Fruit fly (Drosophila melanogaster): ENCODE results near the gene Tom70.
A peak's percentile ranks its signal among the peaks of the same experiment; 100 is the strongest.

The Tom70 gene

DNA sequence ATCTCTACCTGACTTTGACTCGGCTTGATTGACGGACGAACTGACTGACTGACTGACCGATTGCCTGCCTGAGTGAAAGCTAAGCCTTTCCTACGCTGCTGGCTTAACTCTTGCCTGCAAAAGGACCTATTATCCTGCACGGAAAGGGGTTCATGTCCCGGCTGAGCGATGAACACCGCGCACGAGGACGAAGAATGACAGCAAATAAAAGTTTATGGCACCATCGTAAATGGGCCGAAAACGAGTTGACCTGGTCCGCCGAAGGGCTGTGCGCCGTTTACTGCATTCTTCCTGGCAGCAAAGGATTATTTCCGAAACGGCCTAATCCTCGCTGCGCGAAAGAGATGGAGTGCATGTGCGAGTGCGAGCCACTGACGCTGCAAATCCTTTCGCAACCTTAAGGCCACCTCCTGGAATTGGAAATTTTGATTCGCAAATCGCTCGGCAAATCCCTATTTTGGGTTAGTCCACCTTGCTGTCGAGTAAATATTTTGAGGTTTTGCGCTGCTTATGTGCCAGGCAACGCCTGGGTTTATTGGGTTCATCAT, 42.9 kb upstream of the Tom70 start:
- TF ChIP-seq Ets21C (GFP tag; optimal IDR thresholded peaks at IDR 0.05) (no peak), CG8632 (GFP tag; optimal IDR thresholded peaks at IDR 0.05) (no peak), dsx (GFP tag; optimal IDR thresholded peaks at IDR 0.05; ENCODE audit: poor library complexity, severe bottlenecking) (no peak), CG15336 (GFP tag; IDR thresholded peaks at IDR 0.05) (no peak), CG11762 (GFP tag; optimal IDR thresholded peaks at IDR 0.05; ENCODE audit: insufficient read depth) (no peak), CG3032 (tag; optimal IDR thresholded peaks at IDR 0.05) (no peak), Eip75B (GFP tag; optimal IDR thresholded peaks at IDR 0.05) (no peak), CG31627 (GFP tag; optimal IDR thresholded peaks at IDR 0.05) (no peak), Sox15 (GFP tag; optimal IDR thresholded peaks at IDR 0.05) (no peak), ss (GFP tag; optimal IDR thresholded peaks at IDR 0.05) (no peak), Hr38 (GFP tag; optimal IDR thresholded peaks at IDR 0.05) (no peak)

DNA sequence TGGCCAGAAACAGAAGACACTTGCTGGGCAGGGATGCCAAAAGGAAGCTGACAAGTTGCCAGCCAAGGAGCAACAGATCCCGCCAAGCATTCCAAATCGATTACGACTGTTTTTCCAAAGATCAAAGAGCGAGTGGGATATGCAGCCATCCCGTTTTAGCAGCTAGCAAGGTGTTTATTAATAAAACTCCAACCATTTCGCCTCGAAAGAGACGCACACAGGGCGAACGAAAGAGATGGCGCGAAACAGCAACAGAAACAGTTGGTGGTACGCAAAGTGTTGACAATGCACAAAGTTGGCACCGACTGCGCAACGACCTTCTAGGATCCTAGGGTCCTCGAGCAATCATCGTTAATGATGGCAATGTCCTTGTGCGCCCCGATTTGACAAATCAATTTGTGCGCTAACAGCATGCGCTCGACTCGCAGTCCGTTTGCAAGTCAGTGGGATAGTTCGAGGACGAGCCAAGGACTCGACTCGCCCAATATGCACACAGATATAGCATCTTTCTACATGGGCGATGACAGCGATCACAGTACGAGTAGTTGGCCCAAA, 41.6 kb upstream of the Tom70 start:
- TF ChIP-seq CG32006 (GFP tag; optimal IDR thresholded peaks at IDR 0.05) (no peak), OdsH (GFP tag; optimal IDR thresholded peaks at IDR 0.05) (no peak), cyc (GFP tag; optimal IDR thresholded peaks at IDR 0.05) (no peak), Blimp-1 (GFP tag; optimal IDR thresholded peaks at IDR 0.05) (no peak), CG8119 (GFP tag; IDR thresholded peaks at IDR 0.05) (no peak), net (GFP tag; optimal IDR thresholded peaks at IDR 0.05) (no peak), CG6854 (GFP tag; optimal IDR thresholded peaks at IDR 0.05) (no peak), CG10669 (GFP tag; optimal IDR thresholded peaks at IDR 0.05) (no peak), fd59A (GFP tag; optimal IDR thresholded peaks at IDR 0.05) (no peak), CG31627 (GFP tag; optimal IDR thresholded peaks at IDR 0.05) (no peak), Ets21C (GFP tag; optimal IDR thresholded peaks at IDR 0.05) (no peak), Smox (GFP tag; optimal IDR thresholded peaks at IDR 0.05) (no peak), CG10631 (GFP tag; optimal IDR thresholded peaks at IDR 0.05) (no peak), svp (GFP tag) (no peak)

dm6 chr2L:12078695-12079094, 40.4 kb upstream of the Tom70 start:
- peak; percentile 61 for TF ChIP-seq svp (GFP tag)
- no peak for TF ChIP-seq CG6163 (GFP tag; IDR thresholded peaks at IDR 0.05)
- TF ChIP-seq fkh (GFP tag; optimal IDR thresholded peaks at IDR 0.05) = no peak

DNA sequence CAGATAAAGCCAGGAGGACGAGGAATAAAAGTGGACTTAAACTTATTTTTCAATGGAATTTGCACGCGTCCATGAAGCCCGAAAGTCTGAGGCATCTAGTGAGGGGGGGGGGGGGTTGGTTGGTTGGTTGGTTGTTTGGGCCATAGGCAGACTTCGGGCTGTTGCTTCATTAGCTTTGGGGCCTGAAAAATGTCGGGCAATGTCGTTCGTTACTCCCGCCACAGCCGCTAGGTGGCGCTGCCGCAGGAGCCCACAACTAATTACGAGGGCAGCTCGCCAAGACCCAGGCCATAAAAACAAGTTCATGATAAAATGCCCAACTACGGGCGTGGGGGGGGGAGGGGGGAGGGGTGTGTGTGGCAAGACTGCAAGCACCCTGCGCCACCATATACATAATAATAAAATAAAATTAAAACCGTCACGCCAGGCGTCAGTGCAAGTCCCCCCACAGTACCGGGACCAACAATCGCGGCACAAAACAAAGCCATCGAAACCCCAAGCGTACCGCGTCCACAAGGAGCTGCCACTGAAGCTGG, 39.9 kb upstream of the Tom70 start:
- no peak for TF ChIP-seq CG1621 (tag; optimal IDR thresholded peaks at IDR 0.05)
- peak; percentile 1 to 30 for TF ChIP-seq ss (GFP tag; optimal IDR thresholded peaks at IDR 0.05)
- no peak for TF ChIP-seq lz (GFP tag; optimal IDR thresholded peaks at IDR 0.05)
- TF ChIP-seq OdsH (GFP tag; optimal IDR thresholded peaks at IDR 0.05) = no peak

- TF ChIP-seq Smox (GFP tag; optimal IDR thresholded peaks at IDR 0.05) = peak; percentile 15
- peak; percentile 20 for TF ChIP-seq CG8632 (GFP tag; optimal IDR thresholded peaks at IDR 0.05)
- TF ChIP-seq dsx (GFP tag; optimal IDR thresholded peaks at IDR 0.05; ENCODE audit: poor library complexity, severe bottlenecking) = no peak
- peak; percentile 37 for TF ChIP-seq CG32006 (GFP tag; optimal IDR thresholded peaks at IDR 0.05)
- no peak for TF ChIP-seq Hr38 (GFP tag; optimal IDR thresholded peaks at IDR 0.05)
- peak; percentile 10 for TF ChIP-seq net (GFP tag; optimal IDR thresholded peaks at IDR 0.05)
- no peak for TF ChIP-seq CG10631 (GFP tag; optimal IDR thresholded peaks at IDR 0.05)
- TF ChIP-seq lz (GFP tag; optimal IDR thresholded peaks at IDR 0.05) = peak; percentile 5
- TF ChIP-seq CG6792 (GFP tag; optimal IDR thresholded peaks at IDR 0.05) = peak; percentile 10
- no peak for TF ChIP-seq CG11902 (GFP tag; optimal IDR thresholded peaks at IDR 0.05)
- peak; percentile 2 for TF ChIP-seq CG3919 (GFP tag; optimal IDR thresholded peaks at IDR 0.05)
- no peak for TF ChIP-seq Sox14 (GFP tag; optimal IDR thresholded peaks at IDR 0.05)
- TF ChIP-seq CG16779 (tag; optimal IDR thresholded peaks at IDR 0.05) = no peak
- no peak for TF ChIP-seq svp (GFP tag)
- TF ChIP-seq Eip75B (GFP tag; optimal IDR thresholded peaks at IDR 0.05) = peak; percentile 34
- no peak for TF ChIP-seq Sox15 (GFP tag; optimal IDR thresholded peaks at IDR 0.05)
- peak; percentile 20 for TF ChIP-seq CG9139 (GFP tag; optimal IDR thresholded peaks at IDR 0.05)
- TF ChIP-seq Eip78C (GFP tag) = peak; percentile 75
- TF ChIP-seq CG8319 (GFP tag; optimal IDR thresholded peaks at IDR 0.05) = no peak
- no peak for TF ChIP-seq Gug (GFP tag; IDR thresholded peaks at IDR 0.05)
- TF ChIP-seq Met (GFP tag; optimal IDR thresholded peaks at IDR 0.05) = peak; percentile 17
- TF ChIP-seq OdsH (GFP tag; optimal IDR thresholded peaks at IDR 0.05) = peak; percentile 36
- 0 out of 3 replicates have a peak, but pooled peaks have one; percentile 29 for TF ChIP-seq eg (GFP tag; IDR thresholded peaks at IDR 0.05)
- TF ChIP-seq CG10669 (GFP tag; optimal IDR thresholded peaks at IDR 0.05) = no peak
- TF ChIP-seq esn (GFP tag; optimal IDR thresholded peaks at IDR 0.05) = peak; percentile 26
- TF ChIP-seq CG31627 (GFP tag; optimal IDR thresholded peaks at IDR 0.05) = peak; percentile 16
- TF ChIP-seq ss (GFP tag; optimal IDR thresholded peaks at IDR 0.05) = peak; percentile 21 to 39
- no peak for TF ChIP-seq CG1621 (tag; optimal IDR thresholded peaks at IDR 0.05)
- TF ChIP-seq CG11294 (GFP tag; IDR thresholded peaks at IDR 0.05) = no peak
- TF ChIP-seq CG15336 (GFP tag; IDR thresholded peaks at IDR 0.05) = peak; percentile 51
Observed at dm6 chr2L:12075850-12076249, 37.5 kb upstream of the Tom70 start, which contains the start of gene CG14947. CG14947 (plus strand) TSS chr2L:12076100.

Measured in whole organism, prepupa.